Worm (Caenorhabditis elegans) whole organism, L1 larva: ENCODE results near the gene ZK1320.7.

Experiments used
- jun-1 ChIP-seq: fragments of 150-350 bp; optimal IDR thresholded peaks from 2 replicates; lab custom pipeline; 2014; ENCODE audit warnings: missing biosample characterization, missing genetic modification reagents, missing genetic modification characterization
- lin-15B ChIP-seq: fragments of 150-350 bp; sonication (generic microtip); optimal IDR thresholded peaks from 3 replicates; lab custom pipeline; 2014; ENCODE audit warnings: missing biosample characterization, missing genetic modification characterization
- nhr-76 ChIP-seq: sonication (generic microtip); optimal IDR thresholded peaks from 2 replicates; lab custom pipeline; 2017; ENCODE audit warnings: missing biosample characterization, missing genetic modification characterization
- nhr-90 ChIP-seq: sonication (generic microtip); optimal IDR thresholded peaks from 2 replicates; lab custom pipeline; 2016; ENCODE audit warnings: mild to moderate bottlenecking, missing genetic modification characterization, missing compliant biosample characterization; ENCODE audit not compliant: poor library complexity
- snu-23 ChIP-seq: sonication (generic microtip); optimal IDR thresholded peaks from 2 replicates; lab custom pipeline; 2016; ENCODE audit warnings: missing genetic modification characterization, missing compliant biosample characterization

DNA sequence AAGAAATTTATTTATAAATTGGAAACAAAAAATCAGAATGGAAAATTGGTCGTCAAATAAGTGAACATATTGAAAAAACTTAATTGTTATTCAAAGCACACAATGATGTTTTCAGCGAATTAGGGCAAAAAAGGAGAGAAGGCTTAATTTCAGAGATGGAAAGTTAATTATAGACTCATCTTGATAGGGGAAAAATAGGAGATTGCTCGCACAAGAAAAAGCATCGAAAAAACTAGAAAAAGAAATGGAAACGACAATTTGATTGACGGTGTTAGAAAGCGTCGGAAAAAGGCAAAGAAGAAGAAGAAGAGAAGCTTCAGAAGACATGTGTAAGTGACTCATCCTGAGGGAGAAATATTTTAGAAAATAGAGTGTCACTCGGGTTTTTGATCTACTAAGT lies 24.5 kb downstream of the ZK1320.7 start:
- no peak for TF ChIP-seq snu-23 (GFP tag; lab: Kevin White, UChicago)
- TF ChIP-seq jun-1 (tag; lab: Kevin White, UChicago), result no peak
- no peak for TF ChIP-seq nhr-90 (tag; lab: Kevin White, UChicago)
- no peak for TF ChIP-seq nhr-76
- TF ChIP-seq lin-15B, result no peak
